Worm (Caenorhabditis elegans) whole organism, L1 larva: ENCODE data around the gene D2007.2.

Experiments used
- C04F5.9 ChIP-seq: sonication (generic microtip); optimal IDR thresholded peaks from 2 replicates; lab custom pipeline; 2016; ENCODE audit warnings: missing genetic modification characterization, missing compliant biosample characterization
- C16A3.4 ChIP-seq: fragments of 150-350 bp; optimal IDR thresholded peaks from 2 replicates; lab custom pipeline; 2014; ENCODE audit warnings: missing biosample characterization, missing genetic modification characterization
- C34B4.2 ChIP-seq: sonication (generic microtip); optimal IDR thresholded peaks from 2 replicates; lab custom pipeline; 2017; ENCODE audit warnings: mild to moderate bottlenecking, missing genetic modification characterization, missing compliant biosample characterization
- F16B12.6 ChIP-seq: fragments of 150-350 bp; optimal IDR thresholded peaks from 2 replicates; lab custom pipeline; 2014; ENCODE audit warnings: missing biosample characterization, missing genetic modification characterization
- ama-1 ChIP-seq: fragments of 150-350 bp; optimal IDR thresholded peaks from 2 replicates; lab custom pipeline; 2014
- blmp-1 ChIP-seq: fragments of 150-350 bp; optimal IDR thresholded peaks from 2 replicates; lab custom pipeline; 2014; ENCODE audit warnings: missing biosample characterization, missing genetic modification characterization
- ceh-63 ChIP-seq: fragments of 200-800 bp; sonication (Bioruptor generic); optimal IDR thresholded peaks from 2 replicates; lab custom pipeline; 2018; ENCODE audit warnings: mild to moderate bottlenecking, missing genetic modification characterization, missing compliant biosample characterization
- ceh-8 ChIP-seq: fragments of 200-800 bp; sonication (Bioruptor generic); optimal IDR thresholded peaks from 2 replicates; lab custom pipeline; 2018; ENCODE audit warnings: mild to moderate bottlenecking, missing genetic modification characterization, moderate library complexity, missing compliant biosample characterization
- ces-1 ChIP-seq: fragments of 150-350 bp; optimal IDR thresholded peaks from 2 replicates; lab custom pipeline; 2014; ENCODE audit warnings: missing biosample characterization, missing genetic modification reagents, missing genetic modification characterization
- dpl-1 ChIP-seq, 3 experiments: fragments of 150-350 bp in 2 of 3; sonication (generic microtip) in 1 of 3; optimal IDR thresholded peaks; 2 replicates each; lab custom pipeline; 2014 to 2017; ENCODE audit warnings: missing biosample characterization in 3 of 3, missing genetic modification characterization in 3 of 3, missing genetic modification reagents in 3 of 3
- efl-1 ChIP-seq, 4 experiments: fragments of 150-350 bp; optimal IDR thresholded peaks in 3 of 4; peaks in 1 of 4; 1 replicate in 1 of 4; 2 replicates in 3 of 4; lab custom pipeline; 2014; ENCODE audit warnings: missing biosample characterization in 2 of 4, missing genetic modification characterization in 2 of 4, missing genetic modification reagents in 2 of 4
- efl-3 ChIP-seq: fragments of 200-800 bp; sonication (Bioruptor generic); optimal IDR thresholded peaks from 2 replicates; lab custom pipeline; 2018; ENCODE audit warnings: mild to moderate bottlenecking, missing genetic modification characterization, missing compliant biosample characterization
- egl-13 ChIP-seq: sonication (generic microtip); optimal IDR thresholded peaks from 2 replicates; lab custom pipeline; 2016; ENCODE audit warnings: missing genotype, missing genetic modification reagents, missing genetic modification characterization, missing compliant biosample characterization
- egl-27 ChIP-seq, 2 experiments: fragments of 150-350 bp in 1 of 2; sonication (generic microtip); optimal IDR thresholded peaks; 3 replicates each; lab custom pipeline; 2017 to 2018; ENCODE audit warnings: missing biosample characterization in 2 of 2, missing genetic modification characterization in 2 of 2, missing genetic modification reagents in 2 of 2
- elt-2 ChIP-seq: sonication (generic microtip); optimal IDR thresholded peaks from 2 replicates; lab custom pipeline; 2016; ENCODE audit warnings: missing genetic modification characterization, mild to moderate bottlenecking, inconsistent platforms, missing compliant biosample characterization, missing genetic modification reagents
- fkh-10 ChIP-seq: sonication (generic microtip); optimal IDR thresholded peaks from 2 replicates; lab custom pipeline; 2017; ENCODE audit warnings: missing biosample characterization, missing genetic modification reagents, missing genetic modification characterization
- grh-1 ChIP-seq: fragments of 200-800 bp; sonication (Bioruptor generic); IDR thresholded peaks from 2 replicates; pipeline ENCODE4 v1.3.6; 2022; ENCODE audit warnings: missing genetic modification reagents, missing genetic modification characterization, missing compliant biosample characterization
- hlh-17 ChIP-seq: fragments of 200-800 bp; sonication (Bioruptor generic); optimal IDR thresholded peaks from 2 replicates; lab custom pipeline; 2018; ENCODE audit warnings: missing genetic modification characterization, mild to moderate bottlenecking, missing compliant biosample characterization, moderate library complexity, borderline replicate concordance
- irx-1 ChIP-seq: sonication (generic microtip); optimal IDR thresholded peaks from 2 replicates; lab custom pipeline; 2016; ENCODE audit warnings: missing genetic modification characterization, missing compliant biosample characterization
- lin-13 ChIP-seq: fragments of 150-350 bp; optimal IDR thresholded peaks from 2 replicates; lab custom pipeline; 2014; ENCODE audit warnings: missing biosample characterization, missing genetic modification reagents, missing genetic modification characterization
- lin-15B ChIP-seq: fragments of 150-350 bp; sonication (generic microtip); optimal IDR thresholded peaks from 3 replicates; lab custom pipeline; 2014; ENCODE audit warnings: missing biosample characterization, missing genetic modification characterization
- lin-39 ChIP-seq: fragments of 150-350 bp; optimal IDR thresholded peaks from 2 replicates; lab custom pipeline; 2014; ENCODE audit warnings: missing biosample characterization, missing genetic modification reagents, missing genetic modification characterization
- lsy-2 ChIP-seq, 2 experiments: fragments of 150-350 bp; optimal IDR thresholded peaks; 2 replicates each; lab custom pipeline; 2014; ENCODE audit warnings: missing biosample characterization in 2 of 2, missing genetic modification characterization in 2 of 2
- mab-9 ChIP-seq: fragments of 200-800 bp; sonication (Bioruptor generic); IDR thresholded peaks from 2 replicates; pipeline ENCODE4 v1.3.6; 2022; ENCODE audit warnings: missing genetic modification reagents, missing genetic modification characterization, missing compliant biosample characterization
- mef-2 ChIP-seq: fragments of 150-350 bp; optimal IDR thresholded peaks from 2 replicates; lab custom pipeline; 2014; ENCODE audit warnings: missing biosample characterization, missing genetic modification characterization
- nhr-20 ChIP-seq: sonication (generic microtip); optimal IDR thresholded peaks from 2 replicates; lab custom pipeline; 2016; ENCODE audit warnings: mild to moderate bottlenecking, missing genetic modification characterization, missing compliant biosample characterization
- nhr-237 ChIP-seq: fragments of 150-350 bp; optimal IDR thresholded peaks from 2 replicates; lab custom pipeline; 2014; ENCODE audit warnings: missing biosample characterization, missing genetic modification characterization
- nhr-28 ChIP-seq: fragments of 150-350 bp; optimal IDR thresholded peaks from 2 replicates; lab custom pipeline; 2014; ENCODE audit warnings: missing biosample characterization, missing genetic modification characterization
- nhr-47 ChIP-seq: sonication (generic microtip); optimal IDR thresholded peaks from 2 replicates; lab custom pipeline; 2016; ENCODE audit warnings: mild to moderate bottlenecking, missing genetic modification characterization, moderate library complexity, missing compliant biosample characterization
- nhr-77 ChIP-seq: fragments of 150-350 bp; optimal IDR thresholded peaks from 2 replicates; lab custom pipeline; 2014; ENCODE audit warnings: missing biosample characterization, missing genetic modification characterization
- nhr-84 ChIP-seq: sonication (generic microtip); optimal IDR thresholded peaks from 2 replicates; lab custom pipeline; 2017; ENCODE audit warnings: missing biosample characterization, missing genetic modification characterization
- nhr-90 ChIP-seq: sonication (generic microtip); optimal IDR thresholded peaks from 2 replicates; lab custom pipeline; 2016; ENCODE audit warnings: mild to moderate bottlenecking, missing genetic modification characterization, missing compliant biosample characterization; ENCODE audit not compliant: poor library complexity
- pag-3 ChIP-seq: sonication (generic microtip); optimal IDR thresholded peaks from 2 replicates; lab custom pipeline; 2017; ENCODE audit warnings: missing genetic modification characterization, mild to moderate bottlenecking, missing compliant biosample characterization, antibody characterized with exemption, borderline replicate concordance; ENCODE audit not compliant: insufficient read depth
- rnt-1 ChIP-seq: sonication (generic microtip); optimal IDR thresholded peaks from 2 replicates; lab custom pipeline; 2016; ENCODE audit warnings: mild to moderate bottlenecking, missing genetic modification characterization, moderate library complexity, missing compliant biosample characterization
- skn-1 ChIP-seq: fragments of 150-350 bp; optimal IDR thresholded peaks from 2 replicates; lab custom pipeline; 2014; ENCODE audit warnings: missing biosample characterization, missing genetic modification characterization
- snpc-4 ChIP-seq: fragments of 150-350 bp; optimal IDR thresholded peaks from 2 replicates; lab custom pipeline; 2014; ENCODE audit warnings: missing biosample characterization, missing genetic modification characterization
- snu-23 ChIP-seq: sonication (generic microtip); optimal IDR thresholded peaks from 2 replicates; lab custom pipeline; 2016; ENCODE audit warnings: missing genetic modification characterization, missing compliant biosample characterization
- sptf-1 ChIP-seq: fragments of 150-350 bp; optimal IDR thresholded peaks from 2 replicates; lab custom pipeline; 2014; ENCODE audit warnings: missing biosample characterization, missing genetic modification characterization
- swsn-7 ChIP-seq: sonication (generic microtip); optimal IDR thresholded peaks from 2 replicates; lab custom pipeline; 2016; ENCODE audit warnings: missing genetic modification characterization, missing compliant biosample characterization
- tlp-1 ChIP-seq: fragments of 150-350 bp; optimal IDR thresholded peaks from 2 replicates; lab custom pipeline; 2014; ENCODE audit warnings: missing biosample characterization, missing genetic modification characterization
- unc-98 ChIP-seq: fragments of 200-800 bp; sonication (Bioruptor generic); IDR thresholded peaks from 2 replicates; pipeline ENCODE4 v1.3.6; 2022; ENCODE audit warnings: missing genetic modification characterization, missing compliant biosample characterization
- vab-15 ChIP-seq: sonication (generic microtip); optimal IDR thresholded peaks from 2 replicates; lab custom pipeline; 2017; ENCODE audit warnings: missing genotype, mild to moderate bottlenecking, missing genetic modification characterization, missing compliant biosample characterization
- xbp-1 ChIP-seq: sonication (generic microtip); optimal IDR thresholded peaks from 2 replicates; lab custom pipeline; 2016; ENCODE audit warnings: missing genetic modification characterization, missing compliant biosample characterization

Gene D2007.2

DNA sequence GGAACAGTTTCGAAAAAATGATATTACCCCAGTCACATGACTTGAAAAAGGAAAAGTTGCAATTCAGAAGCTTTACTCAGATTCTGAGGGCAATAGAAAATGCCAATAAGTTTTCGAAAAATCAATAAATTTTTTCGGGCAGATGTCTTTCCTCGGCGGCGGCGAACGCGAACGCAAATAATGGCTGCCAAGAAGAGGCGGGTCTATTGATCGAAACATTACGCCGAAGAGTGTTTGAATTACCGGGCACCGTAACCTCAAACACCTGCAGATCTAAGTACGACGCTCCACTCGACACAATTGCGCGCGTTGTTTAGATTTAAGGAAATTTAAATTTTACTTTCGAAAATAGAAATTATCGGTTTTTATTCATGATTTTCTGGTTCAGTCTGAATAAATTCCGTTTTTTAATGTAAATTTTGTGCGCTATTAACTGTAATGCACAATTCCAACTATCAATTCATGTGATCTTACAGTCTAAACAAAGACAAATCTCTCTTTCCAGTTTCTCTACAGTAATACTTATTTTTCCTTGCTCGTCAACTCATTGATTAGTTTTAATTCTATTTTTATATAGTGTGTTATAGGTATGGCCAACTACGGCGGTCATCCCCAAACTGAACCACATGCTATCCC is 15.1 kb downstream of the D2007.2 start, which contains the start of gene prp-8 (continued):
- TF ChIP-seq efl-1 (optimal IDR thresholded peaks at IDR 0.05; lab: Kevin White, UChicago) (peak; percentile 85 to 93), efl-1 (GFP tag; optimal IDR thresholded peaks at IDR 0.05 in 1 of 2; lab: Kevin White, UChicago) (peak; percentile 92 to 99), hlh-17 (no peak), sptf-1 (tag; lab: Kevin White, UChicago) (no peak), F16B12.6 (tag; lab: Kevin White, UChicago) (peak; percentile 70), nhr-47 (peak; percentile 84), mef-2 (tag; lab: Kevin White, UChicago) (peak; percentile 74), nhr-28 (tag; lab: Kevin White, UChicago) (no peak), egl-27 (tag; optimal IDR thresholded peaks at IDR 0.05; lab: Kevin White, UChicago) (no peak), ceh-63 (GFP tag; lab: Kevin White, UChicago) (no peak), lin-15B (tag; lab: Kevin White, UChicago) (peak; percentile 89), mab-9 (GFP tag; lab: Robert Waterston, UW) (peak; percentile 34; the same call in 1 of the 2 replicates), nhr-237 (tag; lab: Kevin White, UChicago) (peak; percentile 58), ceh-8 (peak; percentile 44), nhr-84 (tag; lab: Kevin White, UChicago) (no peak), elt-2 (tag; lab: Kevin White, UChicago) (peak; percentile 33), xbp-1 (tag; lab: Kevin White, UChicago) (peak; percentile 88), fkh-10 (GFP tag; lab: Kevin White, UChicago) (peak; percentile 44), unc-98 (GFP tag; lab: Robert Waterston, UW) (no peak), pag-3 (tag; lab: Kevin White, UChicago) (peak; percentile 62), blmp-1 (tag; lab: Kevin White, UChicago) (peak; percentile 95), snu-23 (GFP tag; lab: Kevin White, UChicago) (peak; percentile 94), dpl-1 (GFP tag; optimal IDR thresholded peaks at IDR 0.05; lab: Kevin White, UChicago) (peak; percentile 92 to 95 (median 93)), tlp-1 (no peak), C16A3.4 (tag; lab: Kevin White, UChicago) (peak; percentile 96), skn-1 (tag; lab: Kevin White, UChicago) (peak; percentile 94), vab-15 (tag; lab: Kevin White, UChicago) (peak; percentile 95), rnt-1 (peak; percentile 91), lin-39 (tag; lab: Kevin White, UChicago) (peak; percentile 48), swsn-7 (tag; lab: Kevin White, UChicago) (peak; percentile 87), nhr-90 (tag; lab: Kevin White, UChicago) (peak; percentile 71), grh-1 (GFP tag; lab: Robert Waterston, UW) (peak; percentile 46; the same call in 1 of the 2 replicates), egl-13 (tag; lab: Kevin White, UChicago) (peak; percentile 68), irx-1 (peak; percentile 60), lin-13 (GFP tag; lab: Kevin White, UChicago) (peak; percentile 88), ces-1 (GFP tag; lab: Kevin White, UChicago) (no peak), nhr-77 (tag; lab: Kevin White, UChicago) (peak; percentile 85), nhr-20 (tag; lab: Kevin White, UChicago) (peak; percentile 90), lsy-2 (tag; optimal IDR thresholded peaks at IDR 0.05; lab: Kevin White, UChicago) (peak; percentile 99), ama-1 (lab: Kevin White, UChicago) (peak; percentile 51), C04F5.9 (peak; percentile 35), efl-3 (no peak), C34B4.2 (no peak), snpc-4 (tag; lab: Kevin White, UChicago) (no peak)
